Worm (Caenorhabditis elegans) whole organism, L4/young adult: ENCODE data around the gene F20D6.10.

Experiments used
- W03F9.2 ChIP-seq: fragments of 150-350 bp; optimal IDR thresholded peaks from 2 replicates; lab custom pipeline; 2014; ENCODE audit warnings: missing biosample characterization, missing genetic modification characterization
- dao-5 ChIP-seq: sonication (generic microtip); optimal IDR thresholded peaks from 2 replicates; lab custom pipeline; 2016; ENCODE audit warnings: missing genotype, missing genetic modification characterization, moderate library complexity, missing compliant biosample characterization
- him-1 ChIP-seq: sonication (generic microtip); optimal IDR thresholded peaks from 2 replicates; lab custom pipeline; 2016; ENCODE audit warnings: missing genotype, missing genetic modification reagents, missing genetic modification characterization, missing compliant biosample characterization

The F20D6.10 gene

ce11 chrV:8188421-8188820 is 7.3 kb downstream of the F20D6.10 start, which contains the start of gene F20D6.15:
TSS of gene F20D6.15 (minus strand) at chrV:8188467.
- no peak for TF ChIP-seq him-1 (tag; lab: Kevin White, UChicago)
- no peak for TF ChIP-seq W03F9.2 (tag; lab: Kevin White, UChicago)
- TF ChIP-seq dao-5, result no peak

- TF ChIP-seq him-1 (tag; lab: Kevin White, UChicago) (no peak), dao-5 (no peak), W03F9.2 (tag; lab: Kevin White, UChicago) (no peak)
These were observed 10.0 kb downstream of the F20D6.10 start, which contains the start of gene F20D6.2 for ce11 chrV:8185737-8186136. TSS of gene F20D6.2 (plus strand) at chrV:8186037.

ce11 chrV:8183384-8183783 is 12.4 kb downstream of the F20D6.10 start, which contains the start of gene srp-8:
TSS of gene srp-8 (plus strand) at chrV:8183684.
- TF ChIP-seq W03F9.2 (tag; lab: Kevin White, UChicago) (no peak), dao-5 (no peak), him-1 (tag; lab: Kevin White, UChicago) (no peak)

- TF ChIP-seq W03F9.2 (tag; lab: Kevin White, UChicago) (no peak), him-1 (tag; lab: Kevin White, UChicago) (no peak), dao-5 (no peak)
These were observed 16.7 kb downstream of the F20D6.10 start, which contains the start of gene srp-7 for ce11 chrV:8178914-8179542. TSS of gene srp-7 (plus strand) at chrV:8179126.

- no peak for TF ChIP-seq W03F9.2 (tag; lab: Kevin White, UChicago)
- TF ChIP-seq dao-5, result no peak
- no peak for TF ChIP-seq him-1 (tag; lab: Kevin White, UChicago)
These were observed 17.5 kb downstream of the F20D6.10 start for ce11 chrV:8178279-8178678.

ce11 chrV:8177349-8177748 is 18.4 kb downstream of the F20D6.10 start, which contains the start of gene F20D6.9:
TSS of gene F20D6.9 (minus strand) at chrV:8177449.
- no peak for TF ChIP-seq him-1 (tag; lab: Kevin White, UChicago)
- no peak for TF ChIP-seq W03F9.2 (tag; lab: Kevin White, UChicago)
- no peak for TF ChIP-seq dao-5

ce11 chrV:8171688-8172087 is 24.1 kb downstream of the F20D6.10 start:
- no peak for TF ChIP-seq him-1 (tag; lab: Kevin White, UChicago)
- no peak for TF ChIP-seq W03F9.2 (tag; lab: Kevin White, UChicago)

ce11 chrV:8170300-8170699 is 25.4 kb downstream of the F20D6.10 start:
- TF ChIP-seq dao-5, result no peak
- no peak for TF ChIP-seq him-1 (tag; lab: Kevin White, UChicago)
- TF ChIP-seq W03F9.2 (tag; lab: Kevin White, UChicago), result no peak

ce11 chrV:8169150-8169549 is 26.6 kb downstream of the F20D6.10 start:
- TF ChIP-seq him-1 (tag; lab: Kevin White, UChicago) (no peak), W03F9.2 (tag; lab: Kevin White, UChicago) (no peak), dao-5 (no peak)

ce11 chrV:8168219-8168962 is 27.3 kb downstream of the F20D6.10 start, which contains the start of gene F20D6.8:
TSS of gene F20D6.8 (minus strand) at chrV:8168269.
- TF ChIP-seq W03F9.2 (tag; lab: Kevin White, UChicago) (no peak), him-1 (tag; lab: Kevin White, UChicago) (no peak), dao-5 (no peak)

- TF ChIP-seq dao-5 (no peak), W03F9.2 (tag; lab: Kevin White, UChicago) (no peak), him-1 (tag; lab: Kevin White, UChicago) (no peak)
These were observed 32.5 kb downstream of the F20D6.10 start for ce11 chrV:8163199-8163598.

ce11 chrV:8161699-8162098 is 34.0 kb downstream of the F20D6.10 start, which contains the start of gene F20D6.5:
TSS of gene F20D6.5 (plus strand) at chrV:8161957.
- no peak for TF ChIP-seq him-1 (tag; lab: Kevin White, UChicago)

ce11 chrV:8159629-8160028 is 36.1 kb downstream of the F20D6.10 start, which contains the start of gene F20D6.6:
TSS of gene F20D6.6 (plus strand) at chrV:8159929.
- no peak for TF ChIP-seq him-1 (tag; lab: Kevin White, UChicago)
- no peak for TF ChIP-seq W03F9.2 (tag; lab: Kevin White, UChicago)
- TF ChIP-seq dao-5, result no peak

ce11 chrV:8157446-8157845 is 38.3 kb downstream of the F20D6.10 start, which contains the start of gene sul-2:
TSS of gene sul-2 (plus strand) at chrV:8157746.
- no peak for TF ChIP-seq dao-5
- no peak for TF ChIP-seq him-1 (tag; lab: Kevin White, UChicago)
- TF ChIP-seq W03F9.2 (tag; lab: Kevin White, UChicago), result no peak
